Worm (Caenorhabditis elegans) whole organism, L4 larva: ENCODE measurements around the gene nfm-1.

Experiments
- D1046.2 ChIP-seq: fragments of 200-800 bp; sonication (Bioruptor generic); IDR thresholded peaks from 2 replicates; pipeline ENCODE4 v1.3.6; 2022; ENCODE audit warnings: missing genetic modification characterization, missing compliant biosample characterization
- F37D6.2 ChIP-seq: sonication (generic microtip); optimal IDR thresholded peaks from 2 replicates; lab custom pipeline; 2016; ENCODE audit warnings: mild to moderate bottlenecking, missing genetic modification characterization, missing compliant biosample characterization
- F49E8.2 ChIP-seq: sonication (generic microtip); optimal IDR thresholded peaks from 2 replicates; lab custom pipeline; 2016; ENCODE audit warnings: missing compliant biosample characterization, mild to moderate bottlenecking, missing genetic modification characterization, borderline replicate concordance
- T20F7.1 ChIP-seq: fragments of 200-800 bp; sonication (Bioruptor generic); optimal IDR thresholded peaks from 2 replicates; lab custom pipeline; 2018; ENCODE audit warnings: mild to moderate bottlenecking, missing genetic modification characterization, missing compliant biosample characterization
- Y105C5A.15 ChIP-seq: fragments of 200-800 bp; sonication (Bioruptor generic); IDR thresholded peaks from 2 replicates; pipeline ENCODE4 v1.3.6; 2022; ENCODE audit warnings: missing genetic modification characterization, missing compliant biosample characterization
- ZK546.5 ChIP-seq, 2 experiments: sonication (generic microtip); optimal IDR thresholded peaks; 2 replicates each; lab custom pipeline; 2017; ENCODE audit warnings: missing biosample characterization in 2 of 2, missing genetic modification characterization in 2 of 2
- aha-1 ChIP-seq: fragments of 150-350 bp; peaks from one replicate; lab custom pipeline; 2014; ENCODE audit warnings: missing biosample characterization, missing genetic modification characterization
- aly-2 ChIP-seq: sonication (generic microtip); optimal IDR thresholded peaks from 2 replicates; lab custom pipeline; 2018; ENCODE audit warnings: missing biosample characterization, missing genetic modification characterization
- ama-1 ChIP-seq: fragments of 150-350 bp; optimal IDR thresholded peaks from 2 replicates; lab custom pipeline; 2014; ENCODE audit warnings: inconsistent platforms, mixed read lengths
- arid-1 ChIP-seq: fragments of 200-800 bp; sonication (Bioruptor generic); conservative IDR thresholded peaks from 2 replicates; pipeline ENCODE4 v1.3.6; 2022; ENCODE audit warnings: missing genetic modification reagents, missing genetic modification characterization, missing compliant biosample characterization
- ceh-44 ChIP-seq: fragments of 200-800 bp; sonication (Bioruptor generic); IDR thresholded peaks from 2 replicates; pipeline ENCODE4 v1.3.6; 2022; ENCODE audit warnings: missing genetic modification reagents, missing genetic modification characterization, missing compliant biosample characterization
- ceh-82 ChIP-seq: sonication (generic microtip); optimal IDR thresholded peaks from 2 replicates; lab custom pipeline; 2017; ENCODE audit warnings: missing biosample characterization, missing genetic modification characterization
- ces-1 ChIP-seq: fragments of 150-350 bp; sonication (generic microtip); optimal IDR thresholded peaks from 4 replicates; lab custom pipeline; 2014; ENCODE audit warnings: missing biosample characterization, missing genetic modification reagents, missing genetic modification characterization
- daf-16 ChIP-seq, 3 experiments: sonication (generic microtip); optimal IDR thresholded peaks; 2 replicates each; lab custom pipeline; 2016 to 2017; ENCODE audit warnings: missing genetic modification characterization in 3 of 3, missing genetic modification reagents in 3 of 3, mild to moderate bottlenecking in 2 of 3, missing compliant biosample characterization in 2 of 3, missing biosample characterization in 1 of 3, moderate library complexity in 1 of 3
- dmd-8 ChIP-seq: fragments of 200-800 bp; sonication (Bioruptor generic); IDR thresholded peaks from 2 replicates; pipeline ENCODE4 v1.3.6; 2022; ENCODE audit warnings: missing genetic modification characterization, missing compliant biosample characterization
- dpl-1 ChIP-seq: fragments of 150-350 bp; optimal IDR thresholded peaks from 2 replicates; lab custom pipeline; 2014; ENCODE audit warnings: missing biosample characterization, missing genetic modification reagents, missing genetic modification characterization
- duxl-1 ChIP-seq: sonication (generic microtip); optimal IDR thresholded peaks from 2 replicates; lab custom pipeline; 2016; ENCODE audit warnings: mild to moderate bottlenecking, missing genetic modification characterization, moderate library complexity, missing compliant biosample characterization; ENCODE audit not compliant: poor library complexity
- egl-43 ChIP-seq: fragments of 200-800 bp; sonication (Bioruptor generic); IDR thresholded peaks from 2 replicates; pipeline ENCODE4 v1.3.6; 2022; ENCODE audit warnings: missing genetic modification reagents, missing genetic modification characterization, missing compliant biosample characterization
- gei-8 ChIP-seq: fragments of 200-800 bp; sonication (Bioruptor generic); optimal IDR thresholded peaks from 2 replicates; lab custom pipeline; 2018; ENCODE audit warnings: mild to moderate bottlenecking, missing genetic modification characterization, missing compliant biosample characterization
- hlh-11 ChIP-seq: fragments of 200-800 bp; sonication (Bioruptor generic); optimal IDR thresholded peaks from 2 replicates; lab custom pipeline; 2018; ENCODE audit warnings: mild to moderate bottlenecking, missing genetic modification characterization, missing compliant biosample characterization
- lim-7 ChIP-seq: fragments of 200-800 bp; sonication (Bioruptor generic); IDR thresholded peaks from 2 replicates; pipeline ENCODE4 v1.3.6; 2022; ENCODE audit warnings: missing genetic modification characterization, missing compliant biosample characterization
- lin-1 ChIP-seq: fragments of 200-800 bp; sonication (Bioruptor generic); IDR thresholded peaks from 2 replicates; pipeline ENCODE4 v1.3.6; 2022; ENCODE audit warnings: missing genetic modification reagents, missing genetic modification characterization, missing compliant biosample characterization
- lin-13 ChIP-seq: fragments of 150-350 bp; optimal IDR thresholded peaks from 2 replicates; lab custom pipeline; 2014; ENCODE audit warnings: missing biosample characterization, missing genetic modification reagents, missing genetic modification characterization
- lin-29 ChIP-seq: fragments of 200-800 bp; sonication (Bioruptor generic); IDR thresholded peaks from 2 replicates; pipeline ENCODE4 v1.3.6; 2022; ENCODE audit warnings: missing genetic modification reagents, missing genetic modification characterization, missing compliant biosample characterization
- lin-39 ChIP-seq: fragments of 150-350 bp; optimal IDR thresholded peaks from 2 replicates; lab custom pipeline; 2014; ENCODE audit warnings: missing biosample characterization, missing genetic modification reagents, missing genetic modification characterization
- madf-5 ChIP-seq, 2 experiments: fragments of 200-800 bp; sonication (Bioruptor generic); IDR thresholded peaks; 2 replicates each; pipeline ENCODE4 v1.3.6; 2022; ENCODE audit warnings: missing compliant biosample characterization in 2 of 2, missing genetic modification characterization in 2 of 2
- mdl-1 ChIP-seq, 2 experiments: fragments of 150-350 bp in 1 of 2; sonication (generic microtip) in 1 of 2; optimal IDR thresholded peaks; 2 replicates each; lab custom pipeline; 2014 to 2017; ENCODE audit warnings: missing biosample characterization in 2 of 2, missing genetic modification characterization in 2 of 2
- nhr-11 ChIP-seq: fragments of 150-350 bp; optimal IDR thresholded peaks from 2 replicates; lab custom pipeline; 2014; ENCODE audit warnings: missing biosample characterization, missing genetic modification characterization
- nhr-111 ChIP-seq: fragments of 200-800 bp; sonication (Bioruptor generic); optimal IDR thresholded peaks from 2 replicates; lab custom pipeline; 2018; ENCODE audit warnings: mild to moderate bottlenecking, missing genetic modification characterization, missing compliant biosample characterization
- nhr-25 ChIP-seq: sonication (generic microtip); optimal IDR thresholded peaks from 2 replicates; lab custom pipeline; 2017; ENCODE audit warnings: missing genetic modification characterization, mild to moderate bottlenecking, missing compliant biosample characterization, antibody characterized with exemption, moderate library complexity, borderline replicate concordance; ENCODE audit not compliant: insufficient read depth
- nhr-76 ChIP-seq: fragments of 150-350 bp; optimal IDR thresholded peaks from 2 replicates; lab custom pipeline; 2014; ENCODE audit warnings: missing biosample characterization, missing genetic modification characterization
- pha-4 ChIP-seq, 2 experiments: fragments of 150-350 bp in 1 of 2; fragments of 200-800 bp in 1 of 2; sonication (Bioruptor generic) in 1 of 2; IDR thresholded peaks in 1 of 2; optimal IDR thresholded peaks in 1 of 2; 2 replicates each; pipeline versions ENCODE4 v1.3.6 to Lab custom; 2014 to 2022; ENCODE audit warnings: missing genetic modification characterization in 2 of 2, missing genetic modification reagents in 2 of 2, missing biosample characterization in 1 of 2, missing compliant biosample characterization in 1 of 2
- pqm-1 ChIP-seq: sonication (generic microtip); optimal IDR thresholded peaks from 2 replicates; lab custom pipeline; 2017; ENCODE audit warnings: missing biosample characterization, missing genetic modification characterization
- set-16 ChIP-seq: fragments of 200-800 bp; sonication (Bioruptor generic); IDR thresholded peaks from 2 replicates; pipeline ENCODE4 v1.3.6; 2022; ENCODE audit warnings: missing genetic modification reagents, missing genetic modification characterization, missing compliant biosample characterization
- skn-1 ChIP-seq: fragments of 150-350 bp; optimal IDR thresholded peaks from 2 replicates; lab custom pipeline; 2014; ENCODE audit warnings: missing biosample characterization, missing genetic modification characterization
- snpc-1.2 ChIP-seq: fragments of 200-800 bp; sonication (Bioruptor generic); IDR thresholded peaks from 2 replicates; pipeline ENCODE4 v1.3.6; 2022; ENCODE audit warnings: missing genetic modification reagents, missing genetic modification characterization, missing compliant biosample characterization
- tra-1 ChIP-seq: fragments of 200-800 bp; sonication (Bioruptor generic); IDR thresholded peaks from 2 replicates; pipeline ENCODE4 v1.3.6; 2022; ENCODE audit warnings: missing genetic modification reagents, missing genetic modification characterization, missing compliant biosample characterization
- unc-62 ChIP-seq, 3 experiments: fragments of 150-350 bp in 1 of 3; sonication (generic microtip); optimal IDR thresholded peaks in 2 of 3; peaks in 1 of 3; 1 replicate in 1 of 3; 2 replicates in 2 of 3; lab custom pipeline; 2014 to 2017; ENCODE audit warnings: missing biosample characterization in 3 of 3, missing genetic modification characterization in 3 of 3, missing genetic modification reagents in 3 of 3, missing genotype in 1 of 3
- zag-1 ChIP-seq: fragments of 150-350 bp; optimal IDR thresholded peaks from 2 replicates; lab custom pipeline; 2014; ENCODE audit warnings: missing biosample characterization, missing genetic modification characterization
- zfp-2 ChIP-seq: sonication (generic microtip); optimal IDR thresholded peaks from 2 replicates; lab custom pipeline; 2016; ENCODE audit warnings: mild to moderate bottlenecking, missing genetic modification characterization, missing compliant biosample characterization
- zip-11 ChIP-seq: fragments of 200-800 bp; sonication (Bioruptor generic); IDR thresholded peaks from 2 replicates; pipeline ENCODE4 v1.3.6; 2022; ENCODE audit warnings: missing genetic modification characterization, missing compliant biosample characterization
- zip-2 ChIP-seq: fragments of 150-350 bp; optimal IDR thresholded peaks from 2 replicates; lab custom pipeline; 2014; ENCODE audit warnings: missing biosample characterization, missing genetic modification characterization
- ztf-7 ChIP-seq: fragments of 150-350 bp; optimal IDR thresholded peaks from 2 replicates; lab custom pipeline; 2014; ENCODE audit warnings: missing biosample characterization, missing genetic modification characterization

Gene nfm-1

ce11 chrIII:6146797-6147196 is 12.5 kb upstream of the nfm-1 start:
- TF ChIP-seq tra-1 (GFP tag; lab: Robert Waterston, UW) (no peak), unc-62 (GFP tag; optimal IDR thresholded peaks at IDR 0.05 in 1 of 2; lab: Kevin White, UChicago) (peak in 1 of 2 experiments; percentile 93), unc-62 (tag; optimal IDR thresholded peaks at IDR 0.05; lab: Kevin White, UChicago) (no peak)

- TF ChIP-seq lim-7 (GFP tag; lab: Robert Waterston, UW) = no peak
- TF ChIP-seq aha-1 (tag; lab: Kevin White, UChicago) = peak; percentile 85
- peak; percentile 52 for TF ChIP-seq T20F7.1 (GFP tag; lab: Kevin White, UChicago)
- TF ChIP-seq zip-2 (tag; lab: Kevin White, UChicago) = peak; percentile 8
Measured at ce11 chrIII:6147903-6148302, 11.3 kb upstream of the nfm-1 start, which contains the start of gene Y42G9A.2. Y42G9A.2 (plus strand) TSS chrIII:6148186.

ce11 chrIII:6148684-6149083 is 10.6 kb upstream of the nfm-1 start:
- TF ChIP-seq nhr-76 (tag; lab: Kevin White, UChicago) (no peak), daf-16 (GFP tag; optimal IDR thresholded peaks at IDR 0.05; lab: Kevin White, UChicago) (no peak), daf-16 (tag; optimal IDR thresholded peaks at IDR 0.05; lab: Kevin White, UChicago) (peak; percentile 41), zag-1 (no peak), egl-43 (GFP tag; lab: Robert Waterston, UW) (no peak)

ce11 chrIII:6149467-6150072 is 9.7 kb upstream of the nfm-1 start, which contains the start of the genes wht-7 and Y42G9A.1:
wht-7 (minus strand) TSS chrIII:6149597.
Y42G9A.1 (plus strand) TSS chrIII:6149961.
- TF ChIP-seq mdl-1 (tag; optimal IDR thresholded peaks at IDR 0.05; lab: Kevin White, UChicago) (no peak), dpl-1 (GFP tag; lab: Kevin White, UChicago) (no peak), lin-39 (tag; lab: Kevin White, UChicago) (no peak), madf-5 (GFP tag; IDR thresholded peaks at IDR 0.05; lab: Robert Waterston, UW) (no peak), set-16 (GFP tag; lab: Robert Waterston, UW) (no peak), nhr-111 (GFP tag; lab: Kevin White, UChicago) (no peak), dmd-8 (GFP tag; lab: Robert Waterston, UW) (no peak), duxl-1 (tag; lab: Kevin White, UChicago) (no peak), gei-8 (GFP tag; lab: Kevin White, UChicago) (no peak), lin-1 (GFP tag; lab: Robert Waterston, UW) (peak; percentile 32; the same call in 1 of the 2 replicates), ces-1 (no peak), ceh-44 (GFP tag; lab: Robert Waterston, UW) (no peak), zag-1 (no peak), pqm-1 (peak; percentile 26), snpc-1.2 (GFP tag; lab: Robert Waterston, UW) (no peak), Y105C5A.15 (GFP tag; lab: Robert Waterston, UW) (no peak), lin-29 (GFP tag; lab: Robert Waterston, UW) (no peak), ztf-7 (tag; lab: Kevin White, UChicago) (no peak), zip-11 (no peak), ama-1 (lab: Kevin White, UChicago) (no peak), arid-1 (GFP tag; lab: Robert Waterston, UW) (0 out of 2 replicates have a peak, but pooled peaks have one; percentile 7), nhr-25 (no peak), F37D6.2 (no peak), skn-1 (tag; lab: Kevin White, UChicago) (no peak), aha-1 (tag; lab: Kevin White, UChicago) (no peak), pha-4 (GFP tag; IDR thresholded peaks at IDR 0.05; lab: Robert Waterston, UW) (no peak), pha-4 (tag; optimal IDR thresholded peaks at IDR 0.05; lab: Kevin White, UChicago) (no peak), lin-13 (GFP tag; lab: Kevin White, UChicago) (no peak), zip-2 (tag; lab: Kevin White, UChicago) (no peak), zfp-2 (tag; lab: Kevin White, UChicago) (no peak), T20F7.1 (GFP tag; lab: Kevin White, UChicago) (no peak), ZK546.5 (tag; optimal IDR thresholded peaks at IDR 0.05; lab: Kevin White, UChicago) (no peak), unc-62 (GFP tag; optimal IDR thresholded peaks at IDR 0.05 in 1 of 2; lab: Kevin White, UChicago) (no peak), unc-62 (tag; optimal IDR thresholded peaks at IDR 0.05; lab: Kevin White, UChicago) (no peak), aly-2 (tag; lab: Kevin White, UChicago) (no peak), D1046.2 (no peak), F49E8.2 (tag; lab: Kevin White, UChicago) (no peak), hlh-11 (tag; lab: Kevin White, UChicago) (peak; percentile 71), ceh-82 (tag; lab: Kevin White, UChicago) (no peak), nhr-11 (tag; lab: Kevin White, UChicago) (no peak)
